Worm (Caenorhabditis elegans): Measurements from ENCODE around the gene sqrd-1.

ce11 chrIV:14249447-14249846 is 29.8 kb downstream of the sqrd-1 start:
- TF ChIP-seq mab-5 (tag; optimal IDR thresholded peaks at IDR 0.05) (no peak), elt-3 (tag; optimal IDR thresholded peaks at IDR 0.05) (no peak), ceh-16 (tag; optimal IDR thresholded peaks at IDR 0.05) (no peak)
